Fruit fly (Drosophila melanogaster) whole organism, pupa: Measurements from ENCODE around the gene Syt1.

Experiments
- CG13204 ChIP-seq: fragments of 200-800 bp; sonication (Bioruptor generic); optimal IDR thresholded peaks from 2 replicates; lab custom pipeline; 2018; ENCODE audit warnings: missing biosample characterization, mild to moderate bottlenecking, missing genetic modification characterization, moderate library complexity
- CG14655 ChIP-seq: fragments of 200-800 bp; sonication (Bioruptor generic); optimal IDR thresholded peaks from 3 replicates; lab custom pipeline; 2017; ENCODE audit warnings: mild to moderate bottlenecking, missing biosample characterization, missing genetic modification reagents, missing genetic modification characterization
- CG15710 ChIP-seq: fragments of 200-800 bp; sonication (Bioruptor generic); optimal IDR thresholded peaks from 2 replicates; lab custom pipeline; 2018; ENCODE audit warnings: missing biosample characterization, mild to moderate bottlenecking, missing genetic modification characterization, moderate library complexity
- CG34367 ChIP-seq: fragments of 200-800 bp; sonication (Bioruptor generic); optimal IDR thresholded peaks from 2 replicates; lab custom pipeline; 2018; ENCODE audit warnings: missing biosample characterization, mild to moderate bottlenecking, missing genetic modification characterization
- CG8159 ChIP-seq: fragments of 200-800 bp; sonication (Bioruptor generic); optimal IDR thresholded peaks from 3 replicates; lab custom pipeline; 2018; ENCODE audit warnings: missing biosample characterization, mild to moderate bottlenecking, missing genetic modification characterization, moderate library complexity
- CG8301 ChIP-seq: fragments of 200-800 bp; sonication (Bioruptor generic); optimal IDR thresholded peaks from 2 replicates; lab custom pipeline; 2018; ENCODE audit warnings: missing biosample characterization, mild to moderate bottlenecking, missing genetic modification characterization
- EcR ChIP-seq: fragments of 200-800 bp; sonication (Bioruptor generic); optimal IDR thresholded peaks from 3 replicates; lab custom pipeline; 2019; ENCODE audit warnings: missing biosample characterization, missing genetic modification characterization, mild to moderate bottlenecking, moderate library complexity, missing genetic modification reagents
- Pif1B ChIP-seq: fragments of 200-800 bp; sonication (Bioruptor generic); optimal IDR thresholded peaks from 3 replicates; lab custom pipeline; 2016; ENCODE audit warnings: missing biosample characterization, missing genetic modification characterization
- Snoo ChIP-seq: fragments of 200-800 bp; sonication (Bioruptor generic); optimal IDR thresholded peaks from 3 replicates; lab custom pipeline; 2017; ENCODE audit warnings: missing biosample characterization, mild to moderate bottlenecking, missing genetic modification characterization, inconsistent platforms
- fd96Ca ChIP-seq: fragments of 200-800 bp; sonication (Bioruptor generic); IDR thresholded peaks from 3 replicates; pipeline ENCODE4 v1.3.6; 2022; ENCODE audit warnings: missing biosample characterization, missing genetic modification characterization
- gl ChIP-seq: fragments of 200-800 bp; sonication (Bioruptor generic); optimal IDR thresholded peaks from 2 replicates; lab custom pipeline; 2018; ENCODE audit warnings: missing biosample characterization, mild to moderate bottlenecking, missing genetic modification characterization

dm6 chr2L:2829637-2830340, 30.0 kb upstream of the Syt1 start, which contains the start of gene Duox:
- TF ChIP-seq CG14655 (GFP tag; lab: Kevin White, UChicago) (no peak), Snoo (no peak), gl (no peak), fd96Ca (no peak), CG8301 (tag; lab: Kevin White, UChicago) (no peak), CG8159 (tag; lab: Kevin White, UChicago) (no peak), CG34367 (tag; lab: Kevin White, UChicago) (no peak), CG13204 (GFP tag; lab: Kevin White, UChicago) (no peak), Pif1B (no peak), CG15710 (no peak), EcR (GFP tag; lab: Kevin White, UChicago) (no peak)
